Worm (Caenorhabditis elegans) whole organism, L1 larva: ENCODE results near the gene Y46H3A.4.
"Not testable (repeated sequence)": the region's sequence is repeated elsewhere in the genome, so short reads cannot be mapped to it uniquely, and the experiment has no call there.

Experiments used
- C34B4.2 ChIP-seq: sonication (generic microtip); optimal IDR thresholded peaks from 2 replicates; lab custom pipeline; 2017; ENCODE audit warnings: mild to moderate bottlenecking, missing genetic modification characterization, missing compliant biosample characterization
- F16B12.6 ChIP-seq: fragments of 150-350 bp; optimal IDR thresholded peaks from 2 replicates; lab custom pipeline; 2014; ENCODE audit warnings: missing biosample characterization, missing genetic modification characterization
- Y116A8C.19 ChIP-seq: sonication (generic microtip); optimal IDR thresholded peaks from 2 replicates; lab custom pipeline; 2016; ENCODE audit warnings: missing compliant biosample characterization, missing genetic modification characterization, borderline replicate concordance
- aha-1 ChIP-seq: fragments of 150-350 bp; optimal IDR thresholded peaks from 2 replicates; lab custom pipeline; 2014; ENCODE audit warnings: missing biosample characterization, missing genetic modification characterization
- ama-1 ChIP-seq: fragments of 150-350 bp; optimal IDR thresholded peaks from 2 replicates; lab custom pipeline; 2014
- ceh-8 ChIP-seq: fragments of 200-800 bp; sonication (Bioruptor generic); optimal IDR thresholded peaks from 2 replicates; lab custom pipeline; 2018; ENCODE audit warnings: mild to moderate bottlenecking, missing genetic modification characterization, moderate library complexity, missing compliant biosample characterization
- dpl-1 ChIP-seq, 3 experiments: fragments of 150-350 bp in 2 of 3; sonication (generic microtip) in 1 of 3; optimal IDR thresholded peaks; 2 replicates each; lab custom pipeline; 2014 to 2017; ENCODE audit warnings: missing biosample characterization in 3 of 3, missing genetic modification characterization in 3 of 3, missing genetic modification reagents in 3 of 3
- dsc-1 ChIP-seq: sonication (generic microtip); optimal IDR thresholded peaks from 2 replicates; lab custom pipeline; 2016; ENCODE audit warnings: mild to moderate bottlenecking, missing genetic modification characterization, missing compliant biosample characterization
- efl-1 ChIP-seq, 4 experiments: fragments of 150-350 bp; optimal IDR thresholded peaks in 3 of 4; peaks in 1 of 4; 1 replicate in 1 of 4; 2 replicates in 3 of 4; lab custom pipeline; 2014; ENCODE audit warnings: missing biosample characterization in 2 of 4, missing genetic modification characterization in 2 of 4, missing genetic modification reagents in 2 of 4
- elt-3 ChIP-seq, 6 experiments: fragments of 150-350 bp in 1 of 6; sonication (generic microtip); optimal IDR thresholded peaks; 2 replicates each; lab custom pipeline; 2017 to 2018; ENCODE audit warnings: missing biosample characterization in 6 of 6, missing genetic modification characterization in 6 of 6, inconsistent platforms in 1 of 6
- ets-5 ChIP-seq: fragments of 200-800 bp; sonication (Bioruptor generic); IDR thresholded peaks from 2 replicates; pipeline ENCODE4 v1.3.6; 2022; ENCODE audit warnings: missing genetic modification characterization, missing compliant biosample characterization
- fkh-10 ChIP-seq: sonication (generic microtip); optimal IDR thresholded peaks from 2 replicates; lab custom pipeline; 2017; ENCODE audit warnings: missing biosample characterization, missing genetic modification reagents, missing genetic modification characterization
- fkh-8 ChIP-seq: sonication (generic microtip); optimal IDR thresholded peaks from 2 replicates; lab custom pipeline; 2016; ENCODE audit warnings: mild to moderate bottlenecking, missing genetic modification characterization, missing compliant biosample characterization
- hpl-2 ChIP-seq: fragments of 150-350 bp; optimal IDR thresholded peaks from 2 replicates; lab custom pipeline; 2014; ENCODE audit warnings: missing biosample characterization, missing genetic modification reagents, missing genetic modification characterization
- irx-1 ChIP-seq: sonication (generic microtip); optimal IDR thresholded peaks from 2 replicates; lab custom pipeline; 2016; ENCODE audit warnings: missing genetic modification characterization, missing compliant biosample characterization
- jun-1 ChIP-seq: fragments of 150-350 bp; optimal IDR thresholded peaks from 2 replicates; lab custom pipeline; 2014; ENCODE audit warnings: missing biosample characterization, missing genetic modification reagents, missing genetic modification characterization
- lin-35 ChIP-seq, 2 experiments: fragments of 150-350 bp; optimal IDR thresholded peaks; 2 replicates each; lab custom pipeline; 2014; ENCODE audit warnings: missing biosample characterization in 2 of 2, missing genetic modification characterization in 2 of 2, missing genetic modification reagents in 2 of 2
- lir-3 ChIP-seq: sonication (generic microtip); optimal IDR thresholded peaks from 2 replicates; lab custom pipeline; 2016; ENCODE audit warnings: mild to moderate bottlenecking, missing genetic modification characterization, moderate library complexity, missing compliant biosample characterization; ENCODE audit not compliant: poor library complexity
- mef-2 ChIP-seq: fragments of 150-350 bp; optimal IDR thresholded peaks from 2 replicates; lab custom pipeline; 2014; ENCODE audit warnings: missing biosample characterization, missing genetic modification characterization
- mep-1 ChIP-seq: fragments of 150-350 bp; optimal IDR thresholded peaks from 2 replicates; lab custom pipeline; 2014; ENCODE audit warnings: missing biosample characterization, missing genetic modification characterization
- nhr-11 ChIP-seq: fragments of 150-350 bp; optimal IDR thresholded peaks from 2 replicates; lab custom pipeline; 2014; ENCODE audit warnings: missing biosample characterization, missing genetic modification characterization
- nhr-12 ChIP-seq: sonication (generic microtip); optimal IDR thresholded peaks from 2 replicates; lab custom pipeline; 2017; ENCODE audit warnings: missing biosample characterization, missing genetic modification characterization
- nhr-28 ChIP-seq: fragments of 150-350 bp; optimal IDR thresholded peaks from 2 replicates; lab custom pipeline; 2014; ENCODE audit warnings: missing biosample characterization, missing genetic modification characterization
- nhr-71 ChIP-seq: sonication (generic microtip); optimal IDR thresholded peaks from 2 replicates; lab custom pipeline; 2016; ENCODE audit warnings: mild to moderate bottlenecking, missing genetic modification characterization, moderate library complexity, missing compliant biosample characterization
- nhr-85 ChIP-seq: sonication (generic microtip); peaks from one replicate; lab custom pipeline; 2016; ENCODE audit warnings: missing genetic modification characterization, inconsistent platforms, missing compliant biosample characterization
- pag-3 ChIP-seq: sonication (generic microtip); optimal IDR thresholded peaks from 2 replicates; lab custom pipeline; 2017; ENCODE audit warnings: missing genetic modification characterization, mild to moderate bottlenecking, missing compliant biosample characterization, antibody characterized with exemption, borderline replicate concordance; ENCODE audit not compliant: insufficient read depth
- skn-1 ChIP-seq: fragments of 150-350 bp; optimal IDR thresholded peaks from 2 replicates; lab custom pipeline; 2014; ENCODE audit warnings: missing biosample characterization, missing genetic modification characterization
- snu-23 ChIP-seq: sonication (generic microtip); optimal IDR thresholded peaks from 2 replicates; lab custom pipeline; 2016; ENCODE audit warnings: missing genetic modification characterization, missing compliant biosample characterization
- sptf-1 ChIP-seq: fragments of 150-350 bp; optimal IDR thresholded peaks from 2 replicates; lab custom pipeline; 2014; ENCODE audit warnings: missing biosample characterization, missing genetic modification characterization
- sup-37 ChIP-seq: fragments of 200-800 bp; sonication (Bioruptor generic); optimal IDR thresholded peaks from 2 replicates; lab custom pipeline; 2018; ENCODE audit warnings: mild to moderate bottlenecking, missing genetic modification characterization, missing compliant biosample characterization
- swsn-7 ChIP-seq: sonication (generic microtip); optimal IDR thresholded peaks from 2 replicates; lab custom pipeline; 2016; ENCODE audit warnings: missing genetic modification characterization, missing compliant biosample characterization
- tbx-2 ChIP-seq: sonication (generic microtip); optimal IDR thresholded peaks from 2 replicates; lab custom pipeline; 2016; ENCODE audit warnings: missing genetic modification characterization, missing compliant biosample characterization
- tlp-1 ChIP-seq: fragments of 150-350 bp; optimal IDR thresholded peaks from 2 replicates; lab custom pipeline; 2014; ENCODE audit warnings: missing biosample characterization, missing genetic modification characterization
- unc-130 ChIP-seq: fragments of 150-350 bp; optimal IDR thresholded peaks from 2 replicates; lab custom pipeline; 2017; ENCODE audit warnings: missing biosample characterization, missing genetic modification characterization, inconsistent platforms
- vab-15 ChIP-seq: sonication (generic microtip); optimal IDR thresholded peaks from 2 replicates; lab custom pipeline; 2017; ENCODE audit warnings: missing genotype, mild to moderate bottlenecking, missing genetic modification characterization, missing compliant biosample characterization
- zag-1 ChIP-seq: fragments of 150-350 bp; optimal IDR thresholded peaks from 2 replicates; lab custom pipeline; 2014; ENCODE audit warnings: missing biosample characterization, missing genetic modification characterization

Y46H3A.4 gene

DNA sequence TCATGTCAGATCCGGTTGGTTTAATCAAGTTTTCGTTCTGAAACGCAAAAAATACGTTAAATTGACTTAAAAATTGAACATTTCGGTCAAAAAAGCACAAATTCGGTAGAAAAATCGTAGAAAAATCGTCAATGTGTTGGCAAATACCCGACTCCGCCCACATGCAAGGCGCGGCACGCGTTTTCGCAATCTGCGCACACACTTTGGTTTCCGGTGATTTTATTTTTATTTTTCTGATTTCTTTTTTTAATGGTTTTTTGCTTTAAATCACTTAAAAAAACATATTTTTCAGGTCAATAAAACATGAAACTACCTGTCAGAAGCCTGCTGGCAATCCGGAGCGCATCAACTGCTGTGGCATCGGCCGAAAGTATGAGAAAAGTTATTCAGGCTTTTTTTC lies 10.4 kb upstream of the Y46H3A.4 start, which contains the start of the genes gly-7 and mrpl-39 (continued):
- TF ChIP-seq dsc-1 (tag; lab: Kevin White, UChicago) (peak; percentile 21), aha-1 (tag; lab: Kevin White, UChicago) (no peak)

ce11 chrV:1820749-1821148 lies 9.8 kb upstream of the Y46H3A.4 start:
- peak in 1 of 3 experiments; percentile 2 for TF ChIP-seq dpl-1 (GFP tag; optimal IDR thresholded peaks at IDR 0.05; lab: Kevin White, UChicago)
- peak in 1 of 2 experiments; percentile 2 for TF ChIP-seq efl-1 (optimal IDR thresholded peaks at IDR 0.05; lab: Kevin White, UChicago)
- peak; percentile 35 to 94 for TF ChIP-seq efl-1 (GFP tag; optimal IDR thresholded peaks at IDR 0.05 in 1 of 2; lab: Kevin White, UChicago)
- TF ChIP-seq lin-35 (GFP tag; optimal IDR thresholded peaks at IDR 0.05; lab: Kevin White, UChicago): peak in 1 of 2 experiments; percentile 1
- TF ChIP-seq vab-15 (tag; lab: Kevin White, UChicago): no peak
- no peak for TF ChIP-seq mep-1
- TF ChIP-seq, all 84 proteins: peak for 3

- TF ChIP-seq sptf-1 (tag; lab: Kevin White, UChicago) (no peak), ama-1 (lab: Kevin White, UChicago) (no peak), mef-2 (tag; lab: Kevin White, UChicago) (no peak), elt-3 (tag; optimal IDR thresholded peaks at IDR 0.05; lab: Kevin White, UChicago) (no peak), F16B12.6 (tag; lab: Kevin White, UChicago) (no peak), swsn-7 (no peak), zag-1 (tag; lab: Kevin White, UChicago) (no peak)
Observed at ce11 chrV:1820016-1820415, 9.1 kb upstream of the Y46H3A.4 start.

DNA sequence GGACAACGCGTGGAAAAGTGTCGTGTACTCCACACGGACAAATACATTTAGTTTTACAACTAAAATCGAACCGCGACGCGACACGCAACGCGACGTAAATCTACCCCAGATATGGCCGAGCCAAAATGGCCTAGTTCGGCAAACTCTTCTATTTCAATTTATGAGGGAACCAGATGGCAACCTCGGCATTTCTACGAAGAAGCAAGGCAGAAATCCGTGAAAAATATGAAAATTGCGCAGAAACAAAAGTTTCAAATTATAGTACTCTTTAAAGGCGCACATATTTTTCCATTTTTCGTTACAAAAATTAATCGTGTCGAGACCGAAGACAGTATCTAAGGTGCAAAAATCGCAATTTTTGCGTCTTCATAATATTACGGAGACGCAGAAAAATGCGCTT lies 3.8 kb upstream of the Y46H3A.4 start, which contains the start of gene Y46H3A.5:
Gene Y46H3A.5 (minus strand): TSS at position 101 of the 400 bp plus-strand sequence.
- not testable (repeated sequence) for TF ChIP-seq nhr-71 (tag; lab: Kevin White, UChicago); sptf-1 (tag; lab: Kevin White, UChicago); tbx-2

DNA sequence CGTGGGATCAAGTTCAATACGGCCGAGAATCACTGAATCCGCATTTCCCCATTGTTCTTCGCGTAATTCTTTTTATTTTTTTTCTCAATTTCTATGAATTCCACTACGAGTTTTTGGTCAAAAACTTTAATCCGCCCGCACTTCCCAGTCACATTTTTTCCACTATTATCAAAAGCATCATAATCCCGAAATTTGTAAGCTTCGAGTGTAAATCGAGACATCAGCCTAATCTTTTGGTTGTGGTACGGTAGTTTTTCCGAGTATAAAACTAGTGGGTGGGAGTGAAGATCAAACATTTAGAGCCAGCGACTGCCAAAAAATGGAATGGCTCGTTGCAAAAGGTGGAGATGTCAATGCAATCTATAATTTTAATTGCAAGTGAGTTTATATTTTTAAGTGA lies 3.8 kb downstream of the Y46H3A.4 start, which contains the start of gene srt-42:
Gene srt-42 (plus strand): TSS at position 301 of the 400 bp plus-strand sequence.
- no peak for TF ChIP-seq nhr-28
- TF ChIP-seq, all 84 proteins: peak for 0

DNA sequence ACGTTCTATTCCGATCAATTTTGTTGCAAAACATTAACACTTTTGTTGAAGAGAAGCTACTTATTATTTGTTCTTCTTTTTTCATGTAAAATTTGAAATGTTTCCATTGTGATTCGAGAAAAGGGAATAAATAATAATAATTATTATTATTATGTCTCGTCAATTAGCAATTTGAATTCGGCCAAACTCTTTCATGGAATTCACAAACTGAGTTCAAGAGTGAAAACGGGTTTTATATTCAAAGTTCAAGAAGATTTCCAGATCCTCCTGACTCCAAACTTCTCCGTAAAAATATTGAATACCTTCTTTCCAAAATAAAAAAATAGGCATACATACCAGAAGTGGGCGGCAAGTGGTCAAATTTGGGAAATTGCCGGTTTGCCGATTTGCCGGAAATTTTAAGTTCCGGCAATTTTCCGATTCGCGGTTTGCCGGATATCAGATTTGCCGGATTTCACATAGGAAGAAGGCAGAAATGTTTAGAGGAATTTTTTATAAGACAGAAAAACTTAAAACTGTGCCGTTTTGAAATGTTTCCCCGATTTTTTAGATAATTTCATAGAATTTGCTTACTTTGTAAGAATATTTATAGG lies 5.1 kb downstream of the Y46H3A.4 start:
- TF ChIP-seq mef-2 (tag; lab: Kevin White, UChicago) (no peak), mep-1 (peak; percentile 71), skn-1 (peak; percentile 63), nhr-85 (peak; percentile 45)
- TF ChIP-seq, all 84 proteins: peak for 3

ce11 chrV:1804645-1805559 lies 6.0 kb downstream of the Y46H3A.4 start, which contains the start of the genes hsp-16.2 and hsp-16.41:
TSS of gene hsp-16.2 (minus strand) at chrV:1804957.
TSS of gene hsp-16.41 (plus strand) at chrV:1805178.
- TF ChIP-seq irx-1 (no peak), tlp-1 (tag; lab: Kevin White, UChicago) (no peak), fkh-8 (tag; lab: Kevin White, UChicago) (peak; percentile 92), sup-37 (GFP tag; lab: Kevin White, UChicago) (no peak), ets-5 (GFP tag; lab: Robert Waterston, UW) (no peak), dsc-1 (tag; lab: Kevin White, UChicago) (peak; percentile 47), skn-1 (peak; percentile 31), hpl-2 (GFP tag; lab: Kevin White, UChicago) (no peak), jun-1 (tag; lab: Kevin White, UChicago) (no peak), mef-2 (tag; lab: Kevin White, UChicago) (peak; percentile 63), fkh-10 (GFP tag; lab: Kevin White, UChicago) (no peak), C34B4.2 (no peak), pag-3 (tag; lab: Kevin White, UChicago) (no peak), snu-23 (peak; percentile 80), efl-1 (optimal IDR thresholded peaks at IDR 0.05; lab: Kevin White, UChicago) (peak; percentile 52 to 75), efl-1 (GFP tag; optimal IDR thresholded peaks at IDR 0.05 in 1 of 2; lab: Kevin White, UChicago) (peak; percentile 45 to 89), nhr-12 (tag; lab: Kevin White, UChicago) (no peak), unc-130 (tag; lab: Kevin White, UChicago) (no peak), nhr-11 (no peak), nhr-71 (tag; lab: Kevin White, UChicago) (peak; percentile 79), lin-35 (GFP tag; optimal IDR thresholded peaks at IDR 0.05; lab: Kevin White, UChicago) (peak; percentile 32 to 57), lir-3 (no peak), vab-15 (tag; lab: Kevin White, UChicago) (no peak), Y116A8C.19 (tag; lab: Kevin White, UChicago) (no peak), ceh-8 (no peak)
